Fruit fly (Drosophila melanogaster) whole organism, prepupa: ENCODE results near the gene Rbbp5.

Source experiments
- Blimp-1 ChIP-seq: fragments of 200-800 bp; sonication (Bioruptor generic); optimal IDR thresholded peaks from 3 replicates; lab custom pipeline; 2017; ENCODE audit warnings: missing biosample characterization, missing genetic modification characterization, mild to moderate bottlenecking, moderate library complexity, missing genetic modification reagents
- CG10669 ChIP-seq: fragments of 200-800 bp; sonication (Bioruptor generic); optimal IDR thresholded peaks from 3 replicates; lab custom pipeline; 2018; ENCODE audit warnings: missing biosample characterization, mild to moderate bottlenecking, missing genetic modification characterization, moderate library complexity
- CG11762 ChIP-seq: fragments of 200-800 bp; sonication (Bioruptor generic); optimal IDR thresholded peaks from 3 replicates; lab custom pipeline; 2016; ENCODE audit warnings: missing biosample characterization, missing genetic modification characterization; ENCODE audit not compliant: insufficient read depth
- CG11902 ChIP-seq: fragments of 200-800 bp; sonication (Bioruptor generic); optimal IDR thresholded peaks from 3 replicates; lab custom pipeline; 2016; ENCODE audit warnings: missing biosample characterization, missing genetic modification characterization
- CG15336 ChIP-seq: fragments of 200-800 bp; sonication (Bioruptor generic); IDR thresholded peaks from 2 replicates; pipeline ENCODE4 v1.3.6; 2022; ENCODE audit warnings: missing biosample characterization, missing genetic modification characterization
- CG1621 ChIP-seq: fragments of 200-800 bp; sonication (Bioruptor generic); optimal IDR thresholded peaks from 3 replicates; lab custom pipeline; 2018; ENCODE audit warnings: missing biosample characterization, mild to moderate bottlenecking, missing genetic modification characterization
- CG16779 ChIP-seq: fragments of 200-800 bp; sonication (Bioruptor generic); optimal IDR thresholded peaks from 3 replicates; lab custom pipeline; 2017; ENCODE audit warnings: missing biosample characterization, mild to moderate bottlenecking, missing genetic modification characterization
- CG3032 ChIP-seq: fragments of 200-800 bp; optimal IDR thresholded peaks from 2 replicates; lab custom pipeline; 2019; ENCODE audit warnings: missing biosample characterization, mild to moderate bottlenecking, missing genetic modification characterization, moderate library complexity
- CG31627 ChIP-seq: fragments of 200-800 bp; sonication (Bioruptor generic); optimal IDR thresholded peaks from 3 replicates; lab custom pipeline; 2016; ENCODE audit warnings: missing biosample characterization, missing genetic modification characterization
- CG32006 ChIP-seq: fragments of 200-800 bp; sonication (Bioruptor generic); optimal IDR thresholded peaks from 3 replicates; lab custom pipeline; 2017; ENCODE audit warnings: missing biosample characterization, mild to moderate bottlenecking, missing genetic modification characterization
- CG3919 ChIP-seq: fragments of 200-800 bp; sonication (Bioruptor generic); optimal IDR thresholded peaks from 3 replicates; lab custom pipeline; 2016; ENCODE audit warnings: missing biosample characterization, missing genetic modification characterization
- CG4318 ChIP-seq: fragments of 200-800 bp; sonication (Bioruptor generic); optimal IDR thresholded peaks from 3 replicates; lab custom pipeline; 2017; ENCODE audit warnings: missing biosample characterization, mild to moderate bottlenecking, missing genetic modification characterization
- CG6163 ChIP-seq: fragments of 200-800 bp; sonication (Bioruptor generic); IDR thresholded peaks from 3 replicates; pipeline ENCODE4 v1.3.6; 2022; ENCODE audit warnings: missing biosample characterization, missing genetic modification characterization
- CG6276 ChIP-seq: fragments of 200-800 bp; sonication (Bioruptor generic); optimal IDR thresholded peaks from 2 replicates; lab custom pipeline; 2017; ENCODE audit warnings: missing biosample characterization, mild to moderate bottlenecking, missing genetic modification characterization
- CG6792 ChIP-seq: fragments of 200-800 bp; sonication (Bioruptor generic); optimal IDR thresholded peaks from 3 replicates; lab custom pipeline; 2016; ENCODE audit warnings: missing biosample characterization, missing genetic modification characterization
- CG6854 ChIP-seq: fragments of 200-800 bp; sonication (Bioruptor generic); optimal IDR thresholded peaks from 2 replicates; lab custom pipeline; 2017; ENCODE audit warnings: missing biosample characterization, mild to moderate bottlenecking, missing genetic modification characterization
- CG8319 ChIP-seq: fragments of 200-800 bp; sonication (Bioruptor generic); optimal IDR thresholded peaks from 3 replicates; lab custom pipeline; 2016; ENCODE audit warnings: missing biosample characterization, missing genetic modification characterization
- CG8632 ChIP-seq: fragments of 200-800 bp; sonication (Bioruptor generic); optimal IDR thresholded peaks from 3 replicates; lab custom pipeline; 2016; ENCODE audit warnings: missing biosample characterization, missing genetic modification characterization
- CG9139 ChIP-seq: fragments of 200-800 bp; sonication (Bioruptor generic); optimal IDR thresholded peaks from 3 replicates; lab custom pipeline; 2017; ENCODE audit warnings: missing biosample characterization, mild to moderate bottlenecking, missing genetic modification characterization
- Eip75B ChIP-seq: fragments of 200-800 bp; sonication (Bioruptor generic); optimal IDR thresholded peaks from 3 replicates; lab custom pipeline; 2016; ENCODE audit warnings: missing biosample characterization, missing genetic modification characterization
- Eip78C ChIP-seq: fragments of 200-800 bp; sonication (Bioruptor generic); peaks from one replicate; lab custom pipeline; 2016; ENCODE audit warnings: missing biosample characterization, missing genetic modification characterization
- Ets21C ChIP-seq: fragments of 200-800 bp; sonication (Bioruptor generic); optimal IDR thresholded peaks from 3 replicates; lab custom pipeline; 2016; ENCODE audit warnings: missing biosample characterization, missing genetic modification characterization
- Hr38 ChIP-seq: sonication (Bioruptor generic); optimal IDR thresholded peaks from 2 replicates; lab custom pipeline; 2016; ENCODE audit warnings: missing biosample characterization, missing genetic modification characterization
- Hr4 ChIP-seq: fragments of 200-800 bp; sonication (Bioruptor generic); optimal IDR thresholded peaks from 3 replicates; lab custom pipeline; 2016; ENCODE audit warnings: missing biosample characterization, missing genetic modification characterization
- Lpt ChIP-seq: fragments of 200-800 bp; sonication (Bioruptor generic); optimal IDR thresholded peaks from 3 replicates; lab custom pipeline; 2016; ENCODE audit warnings: missing biosample characterization, missing genetic modification characterization
- Met ChIP-seq: fragments of 200-800 bp; sonication (Bioruptor generic); optimal IDR thresholded peaks from 3 replicates; lab custom pipeline; 2016; ENCODE audit warnings: missing biosample characterization, missing genetic modification characterization
- OdsH ChIP-seq: fragments of 200-800 bp; sonication (Bioruptor generic); optimal IDR thresholded peaks from 3 replicates; lab custom pipeline; 2016; ENCODE audit warnings: missing biosample characterization, missing genetic modification characterization
- Smox ChIP-seq: fragments of 200-800 bp; sonication (Bioruptor generic); optimal IDR thresholded peaks from 3 replicates; lab custom pipeline; 2016; ENCODE audit warnings: missing biosample characterization, missing genetic modification characterization
- Sox102F ChIP-seq: fragments of 200-800 bp; sonication (Bioruptor generic); optimal IDR thresholded peaks from 2 replicates; lab custom pipeline; 2016; ENCODE audit warnings: missing biosample characterization, mild to moderate bottlenecking, missing genetic modification characterization
- Sox15 ChIP-seq: fragments of 200-800 bp; sonication (Bioruptor generic); optimal IDR thresholded peaks from 3 replicates; lab custom pipeline; 2016; ENCODE audit warnings: missing biosample characterization, missing genetic modification characterization
- cyc ChIP-seq: fragments of 200-800 bp; sonication (Bioruptor generic); optimal IDR thresholded peaks from 3 replicates; lab custom pipeline; 2016; ENCODE audit warnings: missing biosample characterization, missing genetic modification characterization
- dac ChIP-seq: fragments of 200-800 bp; sonication (Bioruptor generic); optimal IDR thresholded peaks from 2 replicates; lab custom pipeline; 2017; ENCODE audit warnings: missing biosample characterization, mild to moderate bottlenecking, missing genetic modification characterization
- eg ChIP-seq: fragments of 200-800 bp; sonication (Bioruptor generic); IDR thresholded peaks from 3 replicates; pipeline ENCODE4 v1.3.6; 2022; ENCODE audit warnings: missing biosample characterization, missing genetic modification characterization
- fd59A ChIP-seq: fragments of 200-800 bp; sonication (Bioruptor generic); optimal IDR thresholded peaks from 2 replicates; lab custom pipeline; 2017; ENCODE audit warnings: missing biosample characterization, mild to moderate bottlenecking, missing genetic modification characterization, missing genetic modification reagents
- fkh ChIP-seq: fragments of 200-800 bp; sonication (Bioruptor generic); optimal IDR thresholded peaks from 3 replicates; lab custom pipeline; 2017; ENCODE audit warnings: missing biosample characterization, mild to moderate bottlenecking, missing genetic modification characterization, moderate library complexity
- salr ChIP-seq, 2 experiments: fragments of 200-800 bp; sonication (Bioruptor generic); optimal IDR thresholded peaks; 3 replicates each; lab custom pipeline; 2016 to 2018; ENCODE audit warnings: missing biosample characterization in 2 of 2, missing genetic modification characterization in 2 of 2, mild to moderate bottlenecking in 1 of 2
- ss ChIP-seq, 2 experiments: fragments of 200-800 bp; sonication (Bioruptor generic); optimal IDR thresholded peaks; 2 replicates in 1 of 2; 3 replicates in 1 of 2; lab custom pipeline; 2017 to 2018; ENCODE audit warnings: mild to moderate bottlenecking in 2 of 2, missing biosample characterization in 2 of 2, missing genetic modification characterization in 2 of 2, moderate library complexity in 1 of 2
- topi ChIP-seq: fragments of 200-800 bp; sonication (Bioruptor generic); optimal IDR thresholded peaks from 3 replicates; lab custom pipeline; 2016; ENCODE audit warnings: missing biosample characterization, missing genetic modification characterization
- vri ChIP-seq: fragments of 200-800 bp; sonication (Bioruptor generic); optimal IDR thresholded peaks from 3 replicates; lab custom pipeline; 2016; ENCODE audit warnings: missing biosample characterization, mild to moderate bottlenecking, missing genetic modification characterization

The Rbbp5 gene

DNA sequence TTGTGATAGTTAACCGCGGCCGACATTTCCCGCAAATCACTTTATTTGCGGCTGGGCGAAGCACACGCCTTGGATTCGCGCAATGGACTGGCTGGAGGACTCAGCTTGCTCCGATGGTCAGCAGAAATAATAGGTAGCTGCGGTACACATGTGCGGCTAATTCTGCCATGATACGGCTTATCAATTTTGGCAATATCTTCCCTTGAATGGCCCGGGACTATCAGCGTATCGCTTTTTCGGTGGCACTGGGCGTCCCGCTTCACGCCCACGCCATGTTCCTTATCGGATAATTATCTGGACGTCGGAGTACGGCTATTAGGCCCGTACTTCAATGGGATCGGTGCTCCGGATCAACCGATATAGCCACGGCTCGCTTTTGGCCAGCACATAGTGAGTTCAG is 18.3 kb upstream of the Rbbp5 start:
- TF ChIP-seq OdsH (no peak), CG1621 (tag; lab: Kevin White, UChicago) (no peak), CG31627 (no peak), CG6854 (GFP tag; lab: Kevin White, UChicago) (no peak), fd59A (GFP tag; lab: Kevin White, UChicago) (no peak), Ets21C (GFP tag; lab: Kevin White, UChicago) (no peak), CG6276 (GFP tag; lab: Kevin White, UChicago) (no peak), Met (GFP tag; lab: Kevin White, UChicago) (no peak), dac (GFP tag; lab: Kevin White, UChicago) (no peak), Eip78C (GFP tag; lab: Kevin White, UChicago) (no peak), CG8632 (no peak), CG32006 (GFP tag; lab: Kevin White, UChicago) (no peak), CG10669 (GFP tag; lab: Kevin White, UChicago) (no peak)

DNA sequence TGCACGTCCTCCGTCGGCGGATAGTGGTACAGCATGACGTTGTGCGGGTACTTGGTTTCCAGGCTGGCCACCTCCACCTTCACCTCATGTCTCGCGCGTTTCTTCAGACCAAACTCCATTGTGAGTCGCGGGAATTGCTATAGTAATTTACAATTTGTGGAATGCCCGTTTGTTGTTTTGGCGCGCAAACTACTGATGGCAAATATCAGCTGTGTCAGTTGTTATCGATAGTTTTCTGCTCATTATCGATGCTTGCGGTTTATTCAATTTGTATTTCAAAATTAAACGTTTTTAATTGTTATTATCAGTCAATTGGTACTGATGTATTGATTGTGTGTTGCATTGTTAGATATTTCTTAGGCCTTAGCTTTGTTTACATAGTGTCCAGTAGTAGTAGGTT is 13.6 kb upstream of the Rbbp5 start, which contains the start of gene Prim2:
Prim2 (minus strand) TSS at position 197 of the 400 bp plus-strand sequence.
- TF ChIP-seq Ets21C (GFP tag; lab: Kevin White, UChicago), result no peak
- TF ChIP-seq CG16779 (tag; lab: Kevin White, UChicago), result no peak
- no peak for TF ChIP-seq CG32006 (GFP tag; lab: Kevin White, UChicago)
- no peak for TF ChIP-seq fkh (GFP tag; lab: Kevin White, UChicago)
- TF ChIP-seq CG8319 (GFP tag; lab: Kevin White, UChicago), result no peak
- TF ChIP-seq CG6792 (GFP tag; lab: Kevin White, UChicago), result no peak
- TF ChIP-seq Sox102F (GFP tag; lab: Kevin White, UChicago), result no peak
- TF ChIP-seq CG8632, result no peak

DNA sequence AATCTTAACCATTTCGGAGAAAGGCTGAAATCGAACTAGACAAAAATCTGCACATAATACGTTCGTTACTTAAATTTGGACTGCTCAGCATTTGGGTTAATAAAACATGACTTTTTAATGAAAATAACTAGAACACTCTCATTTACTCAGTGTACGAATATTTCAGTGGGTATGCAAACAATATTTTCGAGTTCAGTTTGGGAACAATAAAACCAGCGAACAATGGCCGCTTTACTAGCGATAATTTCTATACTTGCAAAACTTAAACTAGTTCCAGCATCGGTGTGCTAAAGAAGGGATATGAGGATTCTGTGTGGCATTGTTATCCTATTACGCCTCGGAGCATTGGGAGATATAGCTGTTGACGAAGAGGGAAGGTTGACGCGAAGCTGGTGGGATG is 10.5 kb upstream of the Rbbp5 start, which contains the start of gene CG5665:
CG5665 (plus strand) TSS at position 301 of the 400 bp plus-strand sequence.
- TF ChIP-seq CG3919 (GFP tag; lab: Kevin White, UChicago), result no peak
- no peak for TF ChIP-seq dac (GFP tag; lab: Kevin White, UChicago)
- TF ChIP-seq CG11902 (GFP tag; lab: Kevin White, UChicago), result no peak
- TF ChIP-seq Eip78C (GFP tag; lab: Kevin White, UChicago), result no peak
- no peak for TF ChIP-seq CG6792 (GFP tag; lab: Kevin White, UChicago)
- TF ChIP-seq salr (GFP tag; optimal IDR thresholded peaks at IDR 0.05; lab: Kevin White, UChicago), result no peak
- TF ChIP-seq CG15336 (GFP tag; lab: Robert Waterston, UW), result no peak
- no peak for TF ChIP-seq vri (GFP tag; lab: Kevin White, UChicago)
- TF ChIP-seq CG32006 (GFP tag; lab: Kevin White, UChicago), result no peak
- no peak for TF ChIP-seq CG3032
- TF ChIP-seq CG6163, result no peak
- TF ChIP-seq Hr38 (GFP tag; lab: Kevin White, UChicago), result no peak
- no peak for TF ChIP-seq CG4318 (GFP tag; lab: Kevin White, UChicago)
- TF ChIP-seq Eip75B (GFP tag; lab: Kevin White, UChicago), result no peak
- no peak for TF ChIP-seq CG9139 (GFP tag; lab: Kevin White, UChicago)

DNA sequence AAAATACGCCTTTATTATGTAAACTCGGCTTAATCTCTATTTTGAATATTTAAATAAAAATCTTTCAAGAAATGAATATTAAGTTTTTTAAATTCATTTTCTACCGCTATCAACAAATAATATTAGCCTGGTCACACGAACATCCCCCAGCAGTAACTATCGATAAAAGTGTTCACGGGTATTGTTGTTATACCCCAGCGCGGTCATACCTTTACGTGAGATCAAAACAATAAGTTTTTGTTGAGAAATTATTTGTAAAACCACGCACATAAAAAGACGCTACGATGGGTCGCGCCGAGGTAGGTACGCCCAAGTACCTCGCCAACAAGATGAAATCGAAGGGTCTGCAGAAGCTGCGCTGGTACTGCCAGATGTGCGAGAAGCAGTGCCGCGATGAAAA is 8.9 kb upstream of the Rbbp5 start, which contains the start of gene kin17:
kin17 (plus strand) TSS at position 195 of the 400 bp plus-strand sequence.
- TF ChIP-seq topi (GFP tag; lab: Kevin White, UChicago) (no peak), cyc (GFP tag; lab: Kevin White, UChicago) (no peak), Sox15 (GFP tag; lab: Kevin White, UChicago) (no peak), Met (GFP tag; lab: Kevin White, UChicago) (no peak), salr (GFP tag; optimal IDR thresholded peaks at IDR 0.05; lab: Kevin White, UChicago) (no peak), Hr4 (GFP tag; lab: Kevin White, UChicago) (no peak), eg (GFP tag; lab: Robert Waterston, UW) (no peak), CG15336 (GFP tag; lab: Robert Waterston, UW) (no peak), CG11762 (GFP tag; lab: Kevin White, UChicago) (no peak), Blimp-1 (no peak), ss (GFP tag; optimal IDR thresholded peaks at IDR 0.05; lab: Kevin White, UChicago) (no peak), Eip75B (GFP tag; lab: Kevin White, UChicago) (no peak), OdsH (no peak), Lpt (GFP tag; lab: Kevin White, UChicago) (no peak), CG31627 (no peak), CG8319 (GFP tag; lab: Kevin White, UChicago) (no peak), Smox (no peak)
